Worm (Caenorhabditis elegans): ENCODE measurements around the gene nurf-1.

nurf-1 gene

ce11 chrII:14360675-14361074 lies 29.8 kb upstream of the nurf-1 start:
- TF ChIP-seq daf-8 (GFP tag; IDR thresholded peaks at IDR 0.05) (no peak), D1046.2 (GFP tag; IDR thresholded peaks at IDR 0.05) (0 out of 2 replicates have a peak, but pooled peaks have one; percentile 33), daf-16 (GFP tag; optimal IDR thresholded peaks at IDR 0.05) (no peak), daf-16 (tag; optimal IDR thresholded peaks at IDR 0.05) (no peak), lin-38 (GFP tag; IDR thresholded peaks at IDR 0.05) (no peak), egl-43 (GFP tag; IDR thresholded peaks at IDR 0.05) (0 out of 2 replicates have a peak, but pooled peaks have one; percentile 27), T20F7.1 (GFP tag; optimal IDR thresholded peaks at IDR 0.05) (no peak), mep-1 (tag; optimal IDR thresholded peaks at IDR 0.05) (no peak), set-16 (GFP tag; IDR thresholded peaks at IDR 0.05) (peak; percentile 53; the same call in 1 of the 2 replicates), unc-130 (GFP tag; optimal IDR thresholded peaks at IDR 0.05) (no peak), nhr-42 (GFP tag; IDR thresholded peaks at IDR 0.05) (0 out of 2 replicates have a peak, but pooled peaks have one; percentile 4), nhr-41 (GFP tag; IDR thresholded peaks at IDR 0.05) (no peak), ceh-20 (GFP tag; IDR thresholded peaks at IDR 0.05) (no peak)

- no peak for TF ChIP-seq dpl-1 (GFP tag; optimal IDR thresholded peaks at IDR 0.05)
- no peak for TF ChIP-seq mep-1 (tag; optimal IDR thresholded peaks at IDR 0.05)
- no peak for TF ChIP-seq lsy-2 (tag; optimal IDR thresholded peaks at IDR 0.05)
- no peak for TF ChIP-seq ceh-32 (tag; optimal IDR thresholded peaks at IDR 0.05; ENCODE audit: poor library complexity)
- no peak for TF ChIP-seq pha-4 (GFP tag; IDR thresholded peaks at IDR 0.05)
- no peak for TF ChIP-seq pha-4 (tag; optimal IDR thresholded peaks at IDR 0.05)
- no peak for TF ChIP-seq dve-1 (tag; optimal IDR thresholded peaks at IDR 0.05; ENCODE audit: insufficient read depth)
- TF ChIP-seq lin-13 (GFP tag; optimal IDR thresholded peaks at IDR 0.05): no peak
- no peak for TF ChIP-seq lin-1 (GFP tag; IDR thresholded peaks at IDR 0.05)
- no peak for TF ChIP-seq madf-5 (GFP tag; IDR thresholded peaks at IDR 0.05)
- no peak for TF ChIP-seq Y75B8A.6 (GFP tag; IDR thresholded peaks at IDR 0.05)
- TF ChIP-seq mdt-29 (GFP tag; IDR thresholded peaks at IDR 0.05): no peak
- no peak for TF ChIP-seq ztf-7 (tag; optimal IDR thresholded peaks at IDR 0.05)
- no peak for TF ChIP-seq nhr-48 (tag; optimal IDR thresholded peaks at IDR 0.05)
- TF ChIP-seq tag-97 (GFP tag; IDR thresholded peaks at IDR 0.05): no peak
- no peak for TF ChIP-seq php-3 (GFP tag; IDR thresholded peaks at IDR 0.05)
These were observed 28.8 kb upstream of the nurf-1 start, which contains the start of gene tebp-1 for ce11 chrII:14361719-14362118. tebp-1 (plus strand) TSS chrII:14362019.

ce11 chrII:14365182-14365751 lies 25.2 kb upstream of the nurf-1 start, which contains the start of gene imb-2:
imb-2 (plus strand) TSS chrII:14365701.
- TF ChIP-seq fos-1 (tag; optimal IDR thresholded peaks at IDR 0.05) (no peak), mdt-29 (GFP tag; IDR thresholded peaks at IDR 0.05) (no peak), lin-38 (GFP tag; IDR thresholded peaks at IDR 0.05) (peak; percentile 61), lin-15B (tag; optimal IDR thresholded peaks at IDR 0.05) (no peak), zfp-2 (tag; optimal IDR thresholded peaks at IDR 0.05) (no peak), hlh-11 (tag; optimal IDR thresholded peaks at IDR 0.05) (peak; percentile 26), mxl-3 (GFP tag; optimal IDR thresholded peaks at IDR 0.05) (peak; percentile 13), dmd-9 (GFP tag; IDR thresholded peaks at IDR 0.05) (no peak), madf-9 (GFP tag; conservative IDR thresholded peaks at IDR 0.05) (no peak), ces-1 (GFP tag; optimal IDR thresholded peaks at IDR 0.05) (no peak), ctbp-1 (GFP tag; IDR thresholded peaks at IDR 0.05) (no peak), pqm-1 (tag; optimal IDR thresholded peaks at IDR 0.05) (no peak), aha-1 (tag) (peak; percentile 83), egl-43 (GFP tag; IDR thresholded peaks at IDR 0.05) (no peak), lin-1 (GFP tag; IDR thresholded peaks at IDR 0.05) (no peak), ama-1 (optimal IDR thresholded peaks at IDR 0.05) (no peak), unc-39 (tag; optimal IDR thresholded peaks at IDR 0.05) (no peak), Y5F2A.4 (GFP tag; optimal IDR thresholded peaks at IDR 0.05) (no peak), skn-1 (tag; optimal IDR thresholded peaks at IDR 0.05) (no peak), daf-12 (tag; optimal IDR thresholded peaks at IDR 0.05) (no peak), nhr-28 (tag; optimal IDR thresholded peaks at IDR 0.05) (peak; percentile 13), ceh-20 (GFP tag; IDR thresholded peaks at IDR 0.05) (no peak), ceh-28 (tag; optimal IDR thresholded peaks at IDR 0.05) (no peak), spr-1 (tag; optimal IDR thresholded peaks at IDR 0.05) (no peak), ZK337.2 (GFP tag; IDR thresholded peaks at IDR 0.05) (no peak), aly-2 (tag; optimal IDR thresholded peaks at IDR 0.05) (no peak), mep-1 (tag; optimal IDR thresholded peaks at IDR 0.05) (peak; percentile 76), dpl-1 (GFP tag; optimal IDR thresholded peaks at IDR 0.05) (peak; percentile 78)
